Fruit fly (Drosophila melanogaster): ENCODE measurements around the gene Ubc2.
A peak's percentile ranks its signal among the peaks of the same experiment; 100 is the strongest.

Gene Ubc2

dm6 chr2L:10760422-10761166 lies 7.2 kb downstream of the Ubc2 start, which contains the start of gene CG6495 (continued):
- TF ChIP-seq zf30C (GFP tag; optimal IDR thresholded peaks at IDR 0.05) = peak; percentile 55
- peak; percentile 61 for TF ChIP-seq CG13296 (GFP tag; optimal IDR thresholded peaks at IDR 0.05)
- TF ChIP-seq Dip2 (GFP tag; IDR thresholded peaks at IDR 0.05) = no peak
- TF ChIP-seq CG2120 (GFP tag; optimal IDR thresholded peaks at IDR 0.05) = peak; percentile 74
- TF ChIP-seq CG31365 (tag; optimal IDR thresholded peaks at IDR 0.05) = no peak
- TF ChIP-seq Xrp1 (GFP tag; IDR thresholded peaks at IDR 0.05) = peak; percentile 52; the same call in 1 of the 2 replicates
- no peak for TF ChIP-seq BEAF-32 (GFP tag; optimal IDR thresholded peaks at IDR 0.05)
- TF ChIP-seq zfh1 (GFP tag; IDR thresholded peaks at IDR 0.05) = 0 out of 3 replicates have a peak, but pooled peaks have one; percentile 13
- peak; percentile 65 for TF ChIP-seq CG12659 (GFP tag; optimal IDR thresholded peaks at IDR 0.05)
- 0 out of 2 replicates have a peak, but pooled peaks have one; percentile 32 for TF ChIP-seq Dref (GFP tag; IDR thresholded peaks at IDR 0.05)
- TF ChIP-seq CG15514 (GFP tag; optimal IDR thresholded peaks at IDR 0.05) = peak; percentile 28
- TF ChIP-seq CG10274 (GFP tag; optimal IDR thresholded peaks at IDR 0.05) = no peak
- TF ChIP-seq HLH3B (GFP tag; IDR thresholded peaks at IDR 0.05) = peak; percentile 63
- TF ChIP-seq Abd-B (GFP tag; optimal IDR thresholded peaks at IDR 0.05) = no peak
- TF ChIP-seq crc (GFP tag; optimal IDR thresholded peaks at IDR 0.05) = no peak
- TF ChIP-seq her (GFP tag; optimal IDR thresholded peaks at IDR 0.05) = no peak
- TF ChIP-seq zen (tag; optimal IDR thresholded peaks at IDR 0.05) = no peak
- TF ChIP-seq CG8281 (tag; optimal IDR thresholded peaks at IDR 0.05) = peak; percentile 2
- TF ChIP-seq CG9797 (GFP tag; optimal IDR thresholded peaks at IDR 0.05) = no peak
- no peak for TF ChIP-seq CG3407 (GFP tag; optimal IDR thresholded peaks at IDR 0.05)
- TF ChIP-seq tna (GFP tag; IDR thresholded peaks at IDR 0.05; ENCODE audit: partially characterized antibody) = no peak
- TF ChIP-seq sim (GFP tag; IDR thresholded peaks at IDR 0.05) = no peak
- no peak for TF ChIP-seq Gsc (GFP tag; IDR thresholded peaks at IDR 0.05)
- TF ChIP-seq TFAM (GFP tag; optimal IDR thresholded peaks at IDR 0.05) = no peak
- TF ChIP-seq jing (GFP tag; optimal IDR thresholded peaks at IDR 0.05) = no peak
- peak; percentile 59 for TF ChIP-seq Blimp-1 (GFP tag; optimal IDR thresholded peaks at IDR 0.05)
- peak; percentile 64 for TF ChIP-seq CG12299 (tag; optimal IDR thresholded peaks at IDR 0.05)
- no peak for TF ChIP-seq grn (GFP tag; optimal IDR thresholded peaks at IDR 0.05)
- peak; percentile 30 for TF ChIP-seq HHEX (GFP tag; optimal IDR thresholded peaks at IDR 0.05)
- no peak for TF ChIP-seq Drgx (GFP tag; IDR thresholded peaks at IDR 0.05)
- peak; percentile 65 for TF ChIP-seq CoRest (tag; optimal IDR thresholded peaks at IDR 0.05)
- no peak for TF ChIP-seq ab (GFP tag; optimal IDR thresholded peaks at IDR 0.05)
- peak; percentile 72 for TF ChIP-seq CG15269 (tag; optimal IDR thresholded peaks at IDR 0.05)
- peak; percentile 19 for TF ChIP-seq pzg (GFP tag; optimal IDR thresholded peaks at IDR 0.05)
- peak; percentile 57 for TF ChIP-seq BtbVII (GFP tag; optimal IDR thresholded peaks at IDR 0.05)
- TF ChIP-seq nmo (GFP tag; optimal IDR thresholded peaks at IDR 0.05) = peak; percentile 55
- peak; percentile 48 for TF ChIP-seq CG13894 (tag; optimal IDR thresholded peaks at IDR 0.05)
- no peak for TF ChIP-seq hb (GFP tag; IDR thresholded peaks at IDR 0.05; ENCODE audit: partially characterized antibody)
- TF ChIP-seq Spps (tag; optimal IDR thresholded peaks at IDR 0.05) = no peak
- TF ChIP-seq wor (GFP tag; IDR thresholded peaks at IDR 0.05) = no peak
- TF ChIP-seq CG32772 (GFP tag; IDR thresholded peaks at IDR 0.05) = no peak
- TF ChIP-seq gt (GFP tag; IDR thresholded peaks at IDR 0.05) = no peak
- TF ChIP-seq Oaz (GFP tag; IDR thresholded peaks at IDR 0.05) = no peak
- peak; percentile 69 for TF ChIP-seq Deaf1 (tag; optimal IDR thresholded peaks at IDR 0.05)
- peak; percentile 37; the same call in 1 of the 2 replicates for TF ChIP-seq ssp (GFP tag; IDR thresholded peaks at IDR 0.05)
- TF ChIP-seq sisA (GFP tag; IDR thresholded peaks at IDR 0.05) = peak; percentile 37; the same call in 1 of the 2 replicates
- TF ChIP-seq D19B (GFP tag; optimal IDR thresholded peaks at IDR 0.05) = no peak
- TF ChIP-seq Hr3 (GFP tag; optimal IDR thresholded peaks at IDR 0.05) = peak; percentile 5
- peak; percentile 59 for TF ChIP-seq CG10979 (tag; optimal IDR thresholded peaks at IDR 0.05)

Data from whole organism, embryonic.